Worm (Caenorhabditis elegans) whole organism, late embryonic: ENCODE measurements around the gene C08E3.14.

Experiments
- C08G9.2 ChIP-seq: sonication (generic microtip); optimal IDR thresholded peaks from 2 replicates; lab custom pipeline; 2016; ENCODE audit warnings: mild to moderate bottlenecking, missing genetic modification characterization, moderate library complexity, missing compliant biosample characterization
- K02D7.2 ChIP-seq: sonication (generic microtip); optimal IDR thresholded peaks from 2 replicates; lab custom pipeline; 2017; ENCODE audit warnings: mild to moderate bottlenecking, missing genetic modification characterization, missing compliant biosample characterization
- K09A11.1 ChIP-seq: sonication (generic microtip); optimal IDR thresholded peaks from 2 replicates; lab custom pipeline; 2017; ENCODE audit warnings: antibody characterized with exemption, mild to moderate bottlenecking, missing genetic modification characterization, missing compliant biosample characterization; ENCODE audit not compliant: insufficient read depth
- T23F11.4 ChIP-seq: fragments of 200-800 bp; sonication (Bioruptor generic); optimal IDR thresholded peaks from 2 replicates; lab custom pipeline; 2018; ENCODE audit warnings: mild to moderate bottlenecking, missing genetic modification characterization, missing compliant biosample characterization
- ahr-1 ChIP-seq: sonication (generic microtip); optimal IDR thresholded peaks from 2 replicates; lab custom pipeline; 2016; ENCODE audit warnings: missing genetic modification characterization, missing compliant biosample characterization
- ceh-14 ChIP-seq: sonication (generic microtip); optimal IDR thresholded peaks from 2 replicates; lab custom pipeline; 2016; ENCODE audit warnings: missing genotype, missing genetic modification characterization, missing compliant biosample characterization
- ceh-18 ChIP-seq: sonication (generic microtip); optimal IDR thresholded peaks from 2 replicates; lab custom pipeline; 2016; ENCODE audit warnings: missing genetic modification characterization, missing compliant biosample characterization
- ceh-19 ChIP-seq: fragments of 200-800 bp; sonication (Bioruptor generic); optimal IDR thresholded peaks from 2 replicates; lab custom pipeline; 2018; ENCODE audit warnings: mild to moderate bottlenecking, missing genetic modification characterization, missing compliant biosample characterization
- ceh-2 ChIP-seq: sonication (generic microtip); optimal IDR thresholded peaks from 2 replicates; lab custom pipeline; 2016; ENCODE audit warnings: missing genotype, missing genetic modification characterization, missing compliant biosample characterization
- ceh-31 ChIP-seq: sonication (generic microtip); optimal IDR thresholded peaks from 2 replicates; lab custom pipeline; 2016; ENCODE audit warnings: missing genetic modification characterization, missing compliant biosample characterization
- ceh-34 ChIP-seq: sonication (generic microtip); optimal IDR thresholded peaks from 2 replicates; lab custom pipeline; 2016; ENCODE audit warnings: mild to moderate bottlenecking, missing genetic modification characterization, missing compliant biosample characterization
- ceh-48 ChIP-seq: sonication (generic microtip); optimal IDR thresholded peaks from 2 replicates; lab custom pipeline; 2016; ENCODE audit warnings: missing genetic modification characterization, inconsistent platforms, missing compliant biosample characterization
- ceh-9 ChIP-seq: sonication (generic microtip); optimal IDR thresholded peaks from 2 replicates; lab custom pipeline; 2016; ENCODE audit warnings: mild to moderate bottlenecking, missing genetic modification characterization, inconsistent platforms, missing compliant biosample characterization
- dve-1 ChIP-seq: sonication (generic microtip); optimal IDR thresholded peaks from 2 replicates; lab custom pipeline; 2017; ENCODE audit warnings: antibody characterized with exemption, mild to moderate bottlenecking, missing genetic modification characterization, missing compliant biosample characterization
- elt-2 ChIP-seq: sonication (generic microtip); optimal IDR thresholded peaks from 2 replicates; lab custom pipeline; 2016; ENCODE audit warnings: missing genetic modification reagents, missing genetic modification characterization, missing compliant biosample characterization
- elt-4 ChIP-seq: sonication (generic microtip); optimal IDR thresholded peaks from 2 replicates; lab custom pipeline; 2016; ENCODE audit warnings: missing genetic modification characterization, missing compliant biosample characterization
- ets-4 ChIP-seq: sonication (generic microtip); optimal IDR thresholded peaks from 2 replicates; lab custom pipeline; 2016; ENCODE audit warnings: missing genetic modification characterization, missing compliant biosample characterization
- fkh-10 ChIP-seq: fragments of 150-350 bp; optimal IDR thresholded peaks from 2 replicates; lab custom pipeline; 2014; ENCODE audit warnings: missing biosample characterization, missing genetic modification reagents, missing genetic modification characterization
- fkh-6 ChIP-seq: sonication (generic microtip); optimal IDR thresholded peaks from 2 replicates; lab custom pipeline; 2016; ENCODE audit warnings: missing genetic modification characterization, missing compliant biosample characterization
- hlh-13 ChIP-seq: fragments of 200-800 bp; sonication (Bioruptor generic); optimal IDR thresholded peaks from 2 replicates; lab custom pipeline; 2018; ENCODE audit warnings: mild to moderate bottlenecking, missing genetic modification characterization, missing compliant biosample characterization
- hlh-15 ChIP-seq: sonication (generic microtip); optimal IDR thresholded peaks from 2 replicates; lab custom pipeline; 2016; ENCODE audit warnings: missing genetic modification characterization, missing compliant biosample characterization
- hlh-30 ChIP-seq: sonication (generic microtip); optimal IDR thresholded peaks from 2 replicates; lab custom pipeline; 2017; ENCODE audit warnings: antibody characterized with exemption, missing genetic modification characterization, missing compliant biosample characterization; ENCODE audit not compliant: insufficient read depth
- hlh-6 ChIP-seq: sonication (generic microtip); optimal IDR thresholded peaks from 2 replicates; lab custom pipeline; 2016; ENCODE audit warnings: missing genotype, missing genetic modification characterization, missing compliant biosample characterization
- hlh-8 ChIP-seq: sonication (generic microtip); optimal IDR thresholded peaks from 2 replicates; lab custom pipeline; 2016; ENCODE audit warnings: missing genotype, missing genetic modification characterization, missing compliant biosample characterization
- lim-6 ChIP-seq: sonication (generic microtip); optimal IDR thresholded peaks from 2 replicates; lab custom pipeline; 2016; ENCODE audit warnings: missing genetic modification characterization, missing compliant biosample characterization
- lin-11 ChIP-seq: fragments of 200-800 bp; sonication (Bioruptor generic); optimal IDR thresholded peaks from 2 replicates; lab custom pipeline; 2018; ENCODE audit warnings: mild to moderate bottlenecking, missing genetic modification characterization, missing compliant biosample characterization
- nfya-1 ChIP-seq: sonication (generic microtip); optimal IDR thresholded peaks from 2 replicates; lab custom pipeline; 2017; ENCODE audit warnings: missing genetic modification characterization, mild to moderate bottlenecking, missing compliant biosample characterization, antibody characterized with exemption, moderate library complexity
- nhr-232 ChIP-seq: sonication (generic microtip); optimal IDR thresholded peaks from 2 replicates; lab custom pipeline; 2016; ENCODE audit warnings: missing genetic modification characterization, missing compliant biosample characterization
- npax-4 ChIP-seq: sonication (generic microtip); optimal IDR thresholded peaks from 2 replicates; lab custom pipeline; 2016; ENCODE audit warnings: missing genetic modification characterization, missing compliant biosample characterization
- pat-9 ChIP-seq: fragments of 200-800 bp; sonication (Bioruptor generic); optimal IDR thresholded peaks from 2 replicates; lab custom pipeline; 2018; ENCODE audit warnings: mild to moderate bottlenecking, missing genetic modification characterization, moderate library complexity, missing compliant biosample characterization
- pax-1 ChIP-seq: fragments of 150-350 bp; optimal IDR thresholded peaks from 2 replicates; lab custom pipeline; 2014; ENCODE audit warnings: missing biosample characterization, missing genetic modification characterization
- pha-2 ChIP-seq: sonication (generic microtip); optimal IDR thresholded peaks from 2 replicates; lab custom pipeline; 2017; ENCODE audit warnings: mild to moderate bottlenecking, missing genetic modification characterization, missing compliant biosample characterization
- pha-4 ChIP-seq: fragments of 150-350 bp; optimal IDR thresholded peaks from 2 replicates; lab custom pipeline; 2018; ENCODE audit warnings: missing biosample characterization, missing genetic modification reagents, missing genetic modification characterization
- pqm-1 ChIP-seq: sonication (generic microtip); optimal IDR thresholded peaks from 2 replicates; lab custom pipeline; 2016; ENCODE audit warnings: missing genetic modification characterization, missing compliant biosample characterization
- pros-1 ChIP-seq: fragments of 150-350 bp; optimal IDR thresholded peaks from 2 replicates; lab custom pipeline; 2014; ENCODE audit warnings: missing biosample characterization, missing genetic modification reagents, missing genetic modification characterization
- ref-2 ChIP-seq: sonication (generic microtip); optimal IDR thresholded peaks from 2 replicates; lab custom pipeline; 2016; ENCODE audit warnings: missing genetic modification characterization, missing compliant biosample characterization
- rnt-1 ChIP-seq: sonication (generic microtip); optimal IDR thresholded peaks from 2 replicates; lab custom pipeline; 2016; ENCODE audit warnings: missing genetic modification characterization, missing compliant biosample characterization
- sox-4 ChIP-seq: sonication (generic microtip); optimal IDR thresholded peaks from 2 replicates; lab custom pipeline; 2017; ENCODE audit warnings: mild to moderate bottlenecking, missing genetic modification characterization, inconsistent platforms, missing compliant biosample characterization
- tbx-2 ChIP-seq: sonication (generic microtip); optimal IDR thresholded peaks from 2 replicates; lab custom pipeline; 2016; ENCODE audit warnings: missing genetic modification characterization, missing compliant biosample characterization
- ttx-3 ChIP-seq: sonication (generic microtip); optimal IDR thresholded peaks from 2 replicates; lab custom pipeline; 2016; ENCODE audit warnings: missing genetic modification reagents, missing genetic modification characterization, missing compliant biosample characterization
- unc-86 ChIP-seq: sonication (generic microtip); optimal IDR thresholded peaks from 2 replicates; lab custom pipeline; 2016; ENCODE audit warnings: missing genetic modification characterization, missing compliant biosample characterization
- zip-5 ChIP-seq: sonication (generic microtip); optimal IDR thresholded peaks from 2 replicates; lab custom pipeline; 2016; ENCODE audit warnings: missing genetic modification characterization, missing compliant biosample characterization

C08E3.14 gene

ce11 chrII:1603049-1603448 is 22.7 kb upstream of the C08E3.14 start:
- TF ChIP-seq sox-4 (tag; lab: Kevin White, UChicago) = no peak
- TF ChIP-seq ceh-9 (tag; lab: Kevin White, UChicago) = no peak
- no peak for TF ChIP-seq hlh-8
- no peak for TF ChIP-seq ceh-18
- no peak for TF ChIP-seq pat-9

ce11 chrII:1605010-1605409 is 20.8 kb upstream of the C08E3.14 start:
- TF ChIP-seq ceh-14 (tag; lab: Kevin White, UChicago) (no peak), dve-1 (tag; lab: Kevin White, UChicago) (peak; percentile 98), ceh-48 (tag; lab: Kevin White, UChicago) (no peak)

- no peak for TF ChIP-seq ceh-31 (tag; lab: Kevin White, UChicago)
- TF ChIP-seq hlh-15 (tag; lab: Kevin White, UChicago) = no peak
- no peak for TF ChIP-seq ref-2 (tag; lab: Kevin White, UChicago)
- no peak for TF ChIP-seq tbx-2 (tag; lab: Kevin White, UChicago)
- TF ChIP-seq hlh-13 (GFP tag; lab: Kevin White, UChicago) = no peak
- no peak for TF ChIP-seq pha-4 (tag; lab: Kevin White, UChicago)
- no peak for TF ChIP-seq npax-4 (tag; lab: Kevin White, UChicago)
- TF ChIP-seq ceh-2 (tag; lab: Kevin White, UChicago) = no peak
- no peak for TF ChIP-seq ets-4 (tag; lab: Kevin White, UChicago)
- no peak for TF ChIP-seq nhr-232
- TF ChIP-seq hlh-6 (tag; lab: Kevin White, UChicago) = no peak
- TF ChIP-seq ceh-48 (tag; lab: Kevin White, UChicago) = no peak
- no peak for TF ChIP-seq fkh-6
- no peak for TF ChIP-seq ahr-1 (tag; lab: Kevin White, UChicago)
- no peak for TF ChIP-seq pax-1 (tag; lab: Kevin White, UChicago)
- TF ChIP-seq pha-2 (tag; lab: Kevin White, UChicago) = no peak
- no peak for TF ChIP-seq ceh-34
- TF ChIP-seq unc-86 (tag; lab: Kevin White, UChicago) = no peak
Measured at ce11 chrII:1606079-1606478, 19.7 kb upstream of the C08E3.14 start, which contains the start of gene bath-33. Gene bath-33, minus strand, starts transcription at chrII:1606179.

ce11 chrII:1607575-1607974 is 18.2 kb upstream of the C08E3.14 start:
- TF ChIP-seq ttx-3 (tag; lab: Kevin White, UChicago) (no peak), elt-2 (no peak), T23F11.4 (no peak), pqm-1 (tag; lab: Kevin White, UChicago) (no peak), hlh-6 (tag; lab: Kevin White, UChicago) (no peak), K09A11.1 (tag; lab: Kevin White, UChicago) (no peak), lin-11 (tag; lab: Kevin White, UChicago) (no peak), ceh-48 (tag; lab: Kevin White, UChicago) (no peak), ceh-14 (tag; lab: Kevin White, UChicago) (no peak), ceh-19 (GFP tag; lab: Kevin White, UChicago) (no peak), rnt-1 (tag; lab: Kevin White, UChicago) (no peak), lim-6 (no peak), nfya-1 (tag; lab: Kevin White, UChicago) (no peak), sox-4 (tag; lab: Kevin White, UChicago) (no peak)

- TF ChIP-seq C08G9.2 = no peak
- TF ChIP-seq ceh-2 (tag; lab: Kevin White, UChicago) = no peak
- TF ChIP-seq sox-4 (tag; lab: Kevin White, UChicago) = no peak
- no peak for TF ChIP-seq dve-1 (tag; lab: Kevin White, UChicago)
- TF ChIP-seq zip-5 (tag; lab: Kevin White, UChicago) = no peak
- no peak for TF ChIP-seq pros-1 (tag; lab: Kevin White, UChicago)
- TF ChIP-seq rnt-1 (tag; lab: Kevin White, UChicago) = no peak
- no peak for TF ChIP-seq K02D7.2 (tag; lab: Kevin White, UChicago)
- TF ChIP-seq hlh-30 (tag; lab: Kevin White, UChicago) = no peak
- no peak for TF ChIP-seq hlh-6 (tag; lab: Kevin White, UChicago)
- TF ChIP-seq hlh-15 (tag; lab: Kevin White, UChicago) = no peak
- TF ChIP-seq fkh-10 = no peak
- no peak for TF ChIP-seq elt-4 (tag; lab: Kevin White, UChicago)
Measured at ce11 chrII:1608915-1609314, 16.9 kb upstream of the C08E3.14 start.
